Worm (Caenorhabditis elegans) whole organism, mixed stage, embryonic: ENCODE measurements around the gene cut-6.

Experiments used
- M03D4.4 ChIP-seq: sonication (generic microtip); optimal IDR thresholded peaks from 2 replicates; lab custom pipeline; 2017; ENCODE audit warnings: mild to moderate bottlenecking, missing genetic modification characterization, missing compliant biosample characterization
- ceh-39 ChIP-seq: fragments of 150-350 bp; optimal IDR thresholded peaks from 2 replicates; lab custom pipeline; 2014; ENCODE audit warnings: missing biosample characterization, missing genetic modification characterization
- ceh-43 ChIP-seq: fragments of 200-800 bp; sonication (Bioruptor generic); optimal IDR thresholded peaks from 2 replicates; lab custom pipeline; 2018; ENCODE audit warnings: mild to moderate bottlenecking, missing genetic modification characterization, moderate library complexity, missing compliant biosample characterization
- ceh-83 ChIP-seq: fragments of 200-800 bp; sonication (Bioruptor generic); optimal IDR thresholded peaks from 2 replicates; lab custom pipeline; 2018; ENCODE audit warnings: mild to moderate bottlenecking, missing genetic modification characterization, missing compliant biosample characterization
- ces-1 ChIP-seq: fragments of 150-350 bp; optimal IDR thresholded peaks from 2 replicates; lab custom pipeline; 2014; ENCODE audit warnings: missing biosample characterization, missing genetic modification reagents, missing genetic modification characterization
- cnd-1 ChIP-seq: fragments of 200-800 bp; sonication (Bioruptor generic); optimal IDR thresholded peaks from 2 replicates; lab custom pipeline; 2018; ENCODE audit warnings: mild to moderate bottlenecking, missing genetic modification characterization, missing compliant biosample characterization
- drap-1 ChIP-seq: fragments of 200-800 bp; sonication (Bioruptor generic); optimal IDR thresholded peaks from 3 replicates; lab custom pipeline; 2018; ENCODE audit warnings: mild to moderate bottlenecking, missing genetic modification characterization, missing compliant biosample characterization
- elt-1 ChIP-seq: sonication (generic microtip); optimal IDR thresholded peaks from 2 replicates; lab custom pipeline; 2017; ENCODE audit warnings: missing genetic modification characterization, mild to moderate bottlenecking, missing compliant biosample characterization, antibody characterized with exemption, moderate library complexity, borderline replicate concordance; ENCODE audit not compliant: insufficient read depth
- elt-3 ChIP-seq: fragments of 150-350 bp; optimal IDR thresholded peaks from 2 replicates; lab custom pipeline; 2014; ENCODE audit warnings: missing biosample characterization, missing genetic modification characterization
- flh-1 ChIP-seq: fragments of 200-800 bp; sonication (Bioruptor generic); optimal IDR thresholded peaks from 2 replicates; lab custom pipeline; 2018; ENCODE audit warnings: mild to moderate bottlenecking, missing genetic modification characterization, moderate library complexity, missing compliant biosample characterization
- ham-2 ChIP-seq: fragments of 200-800 bp; sonication (Bioruptor generic); optimal IDR thresholded peaks from 2 replicates; lab custom pipeline; 2018; ENCODE audit warnings: mild to moderate bottlenecking, missing genetic modification characterization, missing compliant biosample characterization
- hlh-1 ChIP-seq: fragments of 150-350 bp; optimal IDR thresholded peaks from 2 replicates; lab custom pipeline; 2014; ENCODE audit warnings: missing biosample characterization, missing genetic modification reagents, missing genetic modification characterization
- lin-13 ChIP-seq: fragments of 150-350 bp; optimal IDR thresholded peaks from 2 replicates; lab custom pipeline; 2014; ENCODE audit warnings: missing biosample characterization, missing genetic modification characterization
- lsy-2 ChIP-seq: fragments of 150-350 bp; optimal IDR thresholded peaks from 2 replicates; lab custom pipeline; 2014; ENCODE audit warnings: missing biosample characterization, missing genetic modification characterization
- mab-5 ChIP-seq: fragments of 150-350 bp; optimal IDR thresholded peaks from 2 replicates; lab custom pipeline; 2014; ENCODE audit warnings: missing biosample characterization, missing genetic modification characterization
- mep-1 ChIP-seq: fragments of 150-350 bp; optimal IDR thresholded peaks from 2 replicates; lab custom pipeline; 2017; ENCODE audit warnings: missing biosample characterization, missing genetic modification reagents, missing genetic modification characterization, inconsistent platforms
- mls-2 ChIP-seq: sonication (generic microtip); optimal IDR thresholded peaks from 2 replicates; lab custom pipeline; 2016; ENCODE audit warnings: mild to moderate bottlenecking, missing genetic modification characterization, moderate library complexity, missing compliant biosample characterization
- nhr-12 ChIP-seq: fragments of 150-350 bp; optimal IDR thresholded peaks from 2 replicates; lab custom pipeline; 2014; ENCODE audit warnings: missing biosample characterization, missing genetic modification characterization
- nhr-237 ChIP-seq: fragments of 150-350 bp; optimal IDR thresholded peaks from 2 replicates; lab custom pipeline; 2014; ENCODE audit warnings: missing biosample characterization, missing genetic modification characterization
- nhr-28 ChIP-seq: fragments of 150-350 bp; optimal IDR thresholded peaks from 2 replicates; lab custom pipeline; 2014; ENCODE audit warnings: missing biosample characterization, missing genetic modification characterization
- nhr-76 ChIP-seq: sonication (generic microtip); optimal IDR thresholded peaks from 2 replicates; lab custom pipeline; 2017; ENCODE audit warnings: missing biosample characterization, missing genetic modification characterization
- sem-2 ChIP-seq: fragments of 200-800 bp; sonication (Bioruptor generic); optimal IDR thresholded peaks from 2 replicates; lab custom pipeline; 2018; ENCODE audit warnings: mild to moderate bottlenecking, missing genetic modification characterization, missing compliant biosample characterization
- snpc-4 ChIP-seq: fragments of 150-350 bp; optimal IDR thresholded peaks from 2 replicates; lab custom pipeline; 2014; ENCODE audit warnings: missing biosample characterization, missing genetic modification characterization
- sptf-1 ChIP-seq: sonication (generic microtip); optimal IDR thresholded peaks from 2 replicates; lab custom pipeline; 2017; ENCODE audit warnings: mild to moderate bottlenecking, missing genetic modification characterization, moderate library complexity, missing compliant biosample characterization
- unc-120 ChIP-seq: sonication (generic microtip); optimal IDR thresholded peaks from 2 replicates; lab custom pipeline; 2017; ENCODE audit warnings: missing genetic modification characterization, missing compliant biosample characterization; ENCODE audit not compliant: poor library complexity, severe bottlenecking
- unc-39 ChIP-seq: fragments of 150-350 bp; optimal IDR thresholded peaks from 2 replicates; lab custom pipeline; 2014; ENCODE audit warnings: missing biosample characterization, missing genetic modification characterization
- unc-62 ChIP-seq: fragments of 150-350 bp; optimal IDR thresholded peaks from 2 replicates; lab custom pipeline; 2014; ENCODE audit warnings: missing biosample characterization, missing genetic modification reagents, missing genetic modification characterization
- zip-8 ChIP-seq: fragments of 150-350 bp; optimal IDR thresholded peaks from 2 replicates; lab custom pipeline; 2014; ENCODE audit warnings: missing biosample characterization, missing genetic modification characterization
- ztf-11 ChIP-seq: fragments of 150-350 bp; optimal IDR thresholded peaks from 2 replicates; lab custom pipeline; 2014; ENCODE audit warnings: missing biosample characterization, missing genetic modification characterization

The cut-6 gene

ce11 chrIII:10895817-10896413, 15.3 kb upstream of the cut-6 start, which contains the start of gene com-1:
com-1 (plus strand) TSS chrIII:10896363.
- TF ChIP-seq ceh-83 (GFP tag; lab: Kevin White, UChicago) (no peak), flh-1 (GFP tag; lab: Kevin White, UChicago) (no peak), cnd-1 (tag; lab: Kevin White, UChicago) (no peak), sem-2 (GFP tag; lab: Kevin White, UChicago) (no peak), lsy-2 (peak; percentile 5), elt-1 (tag; lab: Kevin White, UChicago) (no peak), ces-1 (peak; percentile 74), sptf-1 (no peak), M03D4.4 (no peak), mep-1 (tag; lab: Kevin White, UChicago) (peak; percentile 53), nhr-12 (tag; lab: Kevin White, UChicago) (no peak), nhr-76 (tag; lab: Kevin White, UChicago) (no peak), unc-120 (tag; lab: Kevin White, UChicago) (no peak), snpc-4 (tag; lab: Kevin White, UChicago) (no peak), zip-8 (tag; lab: Kevin White, UChicago) (no peak)

ce11 chrIII:10902341-10902740, 8.9 kb upstream of the cut-6 start, which contains the start of gene unc-119:
unc-119 (plus strand) TSS chrIII:10902641.
- TF ChIP-seq unc-120 (tag; lab: Kevin White, UChicago) (no peak), ceh-39 (no peak), ces-1 (no peak), nhr-28 (no peak), elt-3 (tag; lab: Kevin White, UChicago) (no peak), unc-39 (tag; lab: Kevin White, UChicago) (no peak), ceh-43 (GFP tag; lab: Kevin White, UChicago) (no peak), flh-1 (GFP tag; lab: Kevin White, UChicago) (no peak), drap-1 (no peak)

ce11 chrIII:10903009-10903609, 8.2 kb upstream of the cut-6 start:
- TF ChIP-seq zip-8 (tag; lab: Kevin White, UChicago): peak; percentile 96
- TF ChIP-seq unc-62: no peak
- peak; percentile 7 for TF ChIP-seq ces-1

- no peak for TF ChIP-seq hlh-1 (tag; lab: Kevin White, UChicago)
- TF ChIP-seq nhr-237 (tag; lab: Kevin White, UChicago): no peak
- TF ChIP-seq lin-13 (tag; lab: Kevin White, UChicago): no peak
- no peak for TF ChIP-seq ztf-11 (tag; lab: Kevin White, UChicago)
- no peak for TF ChIP-seq ceh-39
- no peak for TF ChIP-seq flh-1 (GFP tag; lab: Kevin White, UChicago)
- TF ChIP-seq nhr-76 (tag; lab: Kevin White, UChicago): no peak
- no peak for TF ChIP-seq elt-3 (tag; lab: Kevin White, UChicago)
- no peak for TF ChIP-seq mls-2
- no peak for TF ChIP-seq sem-2 (GFP tag; lab: Kevin White, UChicago)
- no peak for TF ChIP-seq nhr-12 (tag; lab: Kevin White, UChicago)
- TF ChIP-seq cnd-1 (tag; lab: Kevin White, UChicago): no peak
- TF ChIP-seq mep-1 (tag; lab: Kevin White, UChicago): no peak
- TF ChIP-seq ham-2: no peak
These were observed 6.8 kb upstream of the cut-6 start for ce11 chrIII:10904320-10904961.

- TF ChIP-seq lsy-2: peak; percentile 6
- no peak for TF ChIP-seq cnd-1 (tag; lab: Kevin White, UChicago)
- no peak for TF ChIP-seq ham-2
- peak; percentile 68 for TF ChIP-seq unc-62
- TF ChIP-seq drap-1: no peak
- peak; percentile 3 for TF ChIP-seq unc-120 (tag; lab: Kevin White, UChicago)
- no peak for TF ChIP-seq nhr-76 (tag; lab: Kevin White, UChicago)
- TF ChIP-seq mab-5: no peak
- peak; percentile 93 for TF ChIP-seq ces-1
- peak; percentile 89 for TF ChIP-seq hlh-1 (tag; lab: Kevin White, UChicago)
- TF ChIP-seq sem-2 (GFP tag; lab: Kevin White, UChicago): no peak
- TF ChIP-seq ztf-11 (tag; lab: Kevin White, UChicago): no peak
- no peak for TF ChIP-seq unc-39 (tag; lab: Kevin White, UChicago)
These were observed 6.1 kb upstream of the cut-6 start for ce11 chrIII:10905112-10905511.
